Worm (Caenorhabditis elegans) whole organism, late embryonic: ENCODE data around the gene C18H9.6.

Source experiments
- ama-1 ChIP-seq: fragments of 150-350 bp; optimal IDR thresholded peaks from 2 replicates; lab custom pipeline; 2014
- ceh-14 ChIP-seq: sonication (generic microtip); optimal IDR thresholded peaks from 2 replicates; lab custom pipeline; 2016; ENCODE audit warnings: missing genotype, missing genetic modification characterization, missing compliant biosample characterization
- ceh-48 ChIP-seq: sonication (generic microtip); optimal IDR thresholded peaks from 2 replicates; lab custom pipeline; 2016; ENCODE audit warnings: missing genetic modification characterization, inconsistent platforms, missing compliant biosample characterization
- fkh-10 ChIP-seq: fragments of 150-350 bp; optimal IDR thresholded peaks from 2 replicates; lab custom pipeline; 2014; ENCODE audit warnings: missing biosample characterization, missing genetic modification reagents, missing genetic modification characterization
- fkh-6 ChIP-seq: sonication (generic microtip); optimal IDR thresholded peaks from 2 replicates; lab custom pipeline; 2016; ENCODE audit warnings: missing genetic modification characterization, missing compliant biosample characterization
- hlh-8 ChIP-seq: sonication (generic microtip); optimal IDR thresholded peaks from 2 replicates; lab custom pipeline; 2016; ENCODE audit warnings: missing genotype, missing genetic modification characterization, missing compliant biosample characterization
- pat-9 ChIP-seq: fragments of 200-800 bp; sonication (Bioruptor generic); optimal IDR thresholded peaks from 2 replicates; lab custom pipeline; 2018; ENCODE audit warnings: mild to moderate bottlenecking, missing genetic modification characterization, moderate library complexity, missing compliant biosample characterization
- sox-2 ChIP-seq: fragments of 200-800 bp; sonication (Bioruptor generic); IDR thresholded peaks from 2 replicates; pipeline ENCODE4 v1.3.6; 2022; ENCODE audit warnings: missing genetic modification reagents, missing genetic modification characterization, missing compliant biosample characterization
- tbx-7 ChIP-seq: sonication (generic microtip); optimal IDR thresholded peaks from 2 replicates; lab custom pipeline; 2016; ENCODE audit warnings: missing genotype, missing genetic modification characterization, missing compliant biosample characterization
- zip-5 ChIP-seq: sonication (generic microtip); optimal IDR thresholded peaks from 2 replicates; lab custom pipeline; 2016; ENCODE audit warnings: missing genetic modification characterization, missing compliant biosample characterization

ce11 chrII:6721581-6721980 is 20.2 kb upstream of the C18H9.6 start:
- TF ChIP-seq hlh-8 (no peak), pat-9 (tag; lab: Kevin White, UChicago) (no peak), tbx-7 (tag; lab: Kevin White, UChicago) (no peak), sox-2 (no peak), ceh-14 (tag; lab: Kevin White, UChicago) (no peak), zip-5 (tag; lab: Kevin White, UChicago) (no peak), ama-1 (lab: Kevin White, UChicago) (no peak), ceh-48 (tag; lab: Kevin White, UChicago) (peak; percentile 14), fkh-6 (tag; lab: Kevin White, UChicago) (no peak), fkh-10 (GFP tag; lab: Kevin White, UChicago) (no peak)
